Fruit fly (Drosophila melanogaster) whole organism, embryonic: Measurements from ENCODE around the gene Gmppb.

ENCODE experiments used
- CG10209 ChIP-seq: fragments of 200-800 bp; sonication (Bioruptor generic); optimal IDR thresholded peaks from 3 replicates; lab custom pipeline; 2017; ENCODE audit warnings: missing biosample characterization, mild to moderate bottlenecking, missing genetic modification characterization, missing genetic modification reagents
- CG10366 ChIP-seq: fragments of 200-800 bp; sonication (Bioruptor generic); IDR thresholded peaks from 2 replicates; pipeline ENCODE4 v1.3.6; 2022; ENCODE audit warnings: missing biosample characterization, missing genetic modification characterization
- CG10462 ChIP-seq: fragments of 200-800 bp; sonication (Bioruptor generic); optimal IDR thresholded peaks from 2 replicates; lab custom pipeline; 2016; ENCODE audit warnings: missing biosample characterization, missing genetic modification characterization
- CG10959 ChIP-seq: fragments of 200-800 bp; sonication (Bioruptor generic); IDR thresholded peaks from 2 replicates; pipeline ENCODE4 v1.3.6; 2022; ENCODE audit warnings: missing biosample characterization, missing genetic modification characterization
- CG12744 ChIP-seq: fragments of 200-800 bp; sonication (Bioruptor generic); optimal IDR thresholded peaks from 2 replicates; lab custom pipeline; 2016; ENCODE audit warnings: missing biosample characterization, missing genetic modification characterization
- CG13123 ChIP-seq: fragments of 200-800 bp; sonication (Bioruptor generic); optimal IDR thresholded peaks from 2 replicates; lab custom pipeline; 2016; ENCODE audit warnings: missing biosample characterization, missing genetic modification characterization
- CG13775 ChIP-seq: fragments of 200-800 bp; sonication (Bioruptor generic); optimal IDR thresholded peaks from 3 replicates; lab custom pipeline; 2017; ENCODE audit warnings: missing biosample characterization, mild to moderate bottlenecking, missing genetic modification characterization
- CG13894 ChIP-seq: fragments of 200-800 bp; sonication (Bioruptor generic); optimal IDR thresholded peaks from 3 replicates; lab custom pipeline; 2018; ENCODE audit warnings: missing biosample characterization, mild to moderate bottlenecking, missing genetic modification characterization, moderate library complexity
- CG14441 ChIP-seq: fragments of 200-800 bp; sonication (Bioruptor generic); IDR thresholded peaks from 2 replicates; pipeline ENCODE4 v1.3.6; 2022; ENCODE audit warnings: missing biosample characterization, missing genetic modification characterization
- CG15479 ChIP-seq: fragments of 200-800 bp; sonication (Bioruptor generic); optimal IDR thresholded peaks from 3 replicates; lab custom pipeline; 2019; ENCODE audit warnings: missing biosample characterization, mild to moderate bottlenecking, missing genetic modification characterization, moderate library complexity
- CG1603 ChIP-seq: fragments of 200-800 bp; sonication (Bioruptor generic); optimal IDR thresholded peaks from 2 replicates; lab custom pipeline; 2019; ENCODE audit warnings: missing biosample characterization, mild to moderate bottlenecking, missing genetic modification characterization, moderate library complexity
- CG17328 ChIP-seq: fragments of 200-800 bp; sonication (Bioruptor generic); IDR thresholded peaks from 2 replicates; pipeline ENCODE4 v1.3.6; 2022; ENCODE audit warnings: missing biosample characterization, missing genetic modification characterization
- CG17802 ChIP-seq: fragments of 200-800 bp; sonication (Bioruptor generic); optimal IDR thresholded peaks from 2 replicates; lab custom pipeline; 2018; ENCODE audit warnings: missing biosample characterization, mild to moderate bottlenecking, missing genetic modification characterization, moderate library complexity
- CG18011 ChIP-seq: fragments of 200-800 bp; sonication (Bioruptor generic); optimal IDR thresholded peaks from 2 replicates; lab custom pipeline; 2017; ENCODE audit warnings: missing biosample characterization, missing genetic modification characterization, mild to moderate bottlenecking, moderate library complexity, missing genotype
- CG2712 ChIP-seq: fragments of 200-800 bp; optimal IDR thresholded peaks from 3 replicates; lab custom pipeline; 2019; ENCODE audit warnings: missing biosample characterization, mild to moderate bottlenecking, missing genetic modification characterization, moderate library complexity
- CG31224 ChIP-seq: fragments of 200-800 bp; sonication (Bioruptor generic); IDR thresholded peaks from 2 replicates; pipeline ENCODE4 v1.3.6; 2022; ENCODE audit warnings: missing biosample characterization, missing genetic modification characterization
- CG31365 ChIP-seq: fragments of 200-800 bp; sonication (Bioruptor generic); optimal IDR thresholded peaks from 2 replicates; lab custom pipeline; 2018; ENCODE audit warnings: missing biosample characterization, mild to moderate bottlenecking, missing genetic modification characterization
- CG33213 ChIP-seq: fragments of 200-800 bp; sonication (Bioruptor generic); optimal IDR thresholded peaks from 3 replicates; lab custom pipeline; 2016; ENCODE audit warnings: missing biosample characterization, missing genetic modification characterization
- CG43689 ChIP-seq: fragments of 200-800 bp; sonication (Bioruptor generic); IDR thresholded peaks from 2 replicates; pipeline ENCODE4 v1.3.6; 2022; ENCODE audit warnings: missing biosample characterization, missing genetic modification characterization
- CG6791 ChIP-seq: fragments of 200-800 bp; sonication (Bioruptor generic); IDR thresholded peaks from 3 replicates; pipeline ENCODE4 v1.3.6; 2022; ENCODE audit warnings: missing biosample characterization, missing genetic modification characterization; ENCODE audit not compliant: partially characterized antibody
- CG8944 ChIP-seq: fragments of 200-800 bp; sonication (Bioruptor generic); optimal IDR thresholded peaks from 3 replicates; lab custom pipeline; 2016; ENCODE audit warnings: missing biosample characterization, missing genetic modification characterization
- CG9797 ChIP-seq: fragments of 200-800 bp; sonication (Bioruptor generic); optimal IDR thresholded peaks from 3 replicates; lab custom pipeline; 2018; ENCODE audit warnings: missing biosample characterization, mild to moderate bottlenecking, missing genetic modification characterization
- CG9876 ChIP-seq: fragments of 200-800 bp; sonication (Bioruptor generic); optimal IDR thresholded peaks from 2 replicates; lab custom pipeline; 2016; ENCODE audit warnings: missing biosample characterization, missing genetic modification characterization
- CG9932 ChIP-seq: fragments of 200-800 bp; sonication (Bioruptor generic); IDR thresholded peaks from 2 replicates; pipeline ENCODE4 v1.3.6; 2022; ENCODE audit warnings: missing biosample characterization, missing genetic modification characterization
- Dbx ChIP-seq: fragments of 200-800 bp; sonication (Bioruptor generic); IDR thresholded peaks from 3 replicates; pipeline ENCODE4 v1.3.6; 2022; ENCODE audit warnings: missing biosample characterization, missing genetic modification characterization
- MBD-R2 ChIP-seq: fragments of 200-800 bp; sonication (Bioruptor generic); IDR thresholded peaks from 2 replicates; pipeline ENCODE4 v1.3.6; 2022; ENCODE audit warnings: missing biosample characterization, missing genetic modification characterization
- MTF-1 ChIP-seq: fragments of 200-800 bp; sonication (Bioruptor generic); optimal IDR thresholded peaks from 2 replicates; lab custom pipeline; 2018; ENCODE audit warnings: missing biosample characterization, mild to moderate bottlenecking, missing genetic modification characterization, borderline replicate concordance
- Mes4 ChIP-seq: fragments of 200-800 bp; sonication (Bioruptor generic); optimal IDR thresholded peaks from 2 replicates; lab custom pipeline; 2016; ENCODE audit warnings: missing biosample characterization, missing genetic modification characterization
- NK7.1 ChIP-seq: fragments of 200-800 bp; sonication (Bioruptor generic); optimal IDR thresholded peaks from 3 replicates; lab custom pipeline; 2016; ENCODE audit warnings: missing biosample characterization, missing genetic modification characterization
- Poxn ChIP-seq: fragments of 200-800 bp; sonication (Bioruptor generic); IDR thresholded peaks from 2 replicates; pipeline ENCODE4 v1.3.6; 2022; ENCODE audit warnings: missing biosample characterization, missing genetic modification characterization
- Ravus ChIP-seq: fragments of 200-800 bp; sonication (Bioruptor generic); IDR thresholded peaks from 2 replicates; pipeline ENCODE4 v1.3.6; 2022; ENCODE audit warnings: missing biosample characterization, missing genetic modification characterization
- Taf1 ChIP-seq: fragments of 200-800 bp; sonication (Bioruptor generic); IDR thresholded peaks from 2 replicates; pipeline ENCODE4 v1.3.6; 2022; ENCODE audit warnings: missing biosample characterization, missing genetic modification characterization
- Usf ChIP-seq: fragments of 200-800 bp; sonication (Bioruptor generic); optimal IDR thresholded peaks from 2 replicates; lab custom pipeline; 2017; ENCODE audit warnings: missing genotype, missing biosample characterization, missing genetic modification characterization
- bab2 ChIP-seq: fragments of 200-800 bp; sonication (Bioruptor generic); optimal IDR thresholded peaks from 2 replicates; lab custom pipeline; 2016; ENCODE audit warnings: missing biosample characterization, missing genetic modification characterization
- bigmax ChIP-seq: fragments of 200-800 bp; sonication (Bioruptor generic); optimal IDR thresholded peaks from 2 replicates; lab custom pipeline; 2018; ENCODE audit warnings: missing biosample characterization, mild to moderate bottlenecking, missing genetic modification characterization
- ci ChIP-seq: fragments of 200-800 bp; sonication (Bioruptor generic); IDR thresholded peaks from 3 replicates; pipeline ENCODE4 v1.3.6; 2022; ENCODE audit warnings: missing biosample characterization, missing genetic modification characterization
- danr ChIP-seq: fragments of 200-800 bp; sonication (Bioruptor generic); IDR thresholded peaks from 2 replicates; pipeline ENCODE4 v1.3.6; 2022; ENCODE audit warnings: missing biosample characterization, missing genetic modification characterization
- dm ChIP-seq: fragments of 200-800 bp; sonication (Bioruptor generic); optimal IDR thresholded peaks from 3 replicates; lab custom pipeline; 2016; ENCODE audit warnings: missing biosample characterization, missing genetic modification characterization
- fd3F ChIP-seq: fragments of 200-800 bp; sonication (Bioruptor generic); optimal IDR thresholded peaks from 2 replicates; lab custom pipeline; 2018; ENCODE audit warnings: missing biosample characterization, mild to moderate bottlenecking, missing genetic modification characterization, moderate library complexity
- fd96Cb ChIP-seq: fragments of 200-800 bp; sonication (Bioruptor generic); optimal IDR thresholded peaks from 2 replicates; lab custom pipeline; 2018; ENCODE audit warnings: missing biosample characterization, mild to moderate bottlenecking, missing genetic modification characterization, moderate library complexity
- hb ChIP-seq: fragments of 200-800 bp; sonication (Bioruptor generic); IDR thresholded peaks from 3 replicates; pipeline ENCODE4 v1.3.6; 2022; ENCODE audit warnings: missing biosample characterization, missing genetic modification characterization; ENCODE audit not compliant: partially characterized antibody
- lov ChIP-seq, 2 experiments: fragments of 200-800 bp in 1 of 2; fragments of >200 bp in 1 of 2; sonication (Bioruptor generic) in 1 of 2; IDR thresholded peaks in 1 of 2; optimal IDR thresholded peaks in 1 of 2; 2 replicates in 1 of 2; 3 replicates in 1 of 2; pipeline versions ENCODE4 v1.3.6 to Lab custom; 2017 to 2022; ENCODE audit warnings: missing biosample characterization in 1 of 2, missing genetic modification characterization in 1 of 2
- luna ChIP-seq: fragments of 200-800 bp; sonication (Bioruptor generic); optimal IDR thresholded peaks from 2 replicates; lab custom pipeline; 2016; ENCODE audit warnings: missing biosample characterization, missing genetic modification characterization
- mld ChIP-seq: fragments of 200-800 bp; sonication (Bioruptor generic); IDR thresholded peaks from 3 replicates; pipeline ENCODE4 v1.3.6; 2022; ENCODE audit warnings: missing biosample characterization, missing genetic modification characterization; ENCODE audit not compliant: partially characterized antibody
- pum ChIP-seq: fragments of 200-800 bp; sonication (Bioruptor generic); optimal IDR thresholded peaks from 2 replicates; lab custom pipeline; 2016; ENCODE audit warnings: missing biosample characterization, missing genetic modification characterization
- sima ChIP-seq: fragments of 200-800 bp; sonication (Bioruptor generic); optimal IDR thresholded peaks from 2 replicates; lab custom pipeline; 2016; ENCODE audit warnings: missing biosample characterization, missing genetic modification characterization
- stc ChIP-seq: fragments of 200-800 bp; sonication (Bioruptor generic); IDR thresholded peaks from 2 replicates; pipeline ENCODE4 v1.3.6; 2022; ENCODE audit warnings: missing biosample characterization, missing genetic modification characterization
- tx ChIP-seq: fragments of 200-800 bp; sonication (Bioruptor generic); optimal IDR thresholded peaks from 2 replicates; lab custom pipeline; 2016; ENCODE audit warnings: missing biosample characterization, missing genetic modification characterization
- zen2 ChIP-seq: fragments of 200-800 bp; sonication (Bioruptor generic); IDR thresholded peaks from 3 replicates; pipeline ENCODE4 v1.3.6; 2022; ENCODE audit warnings: missing biosample characterization, missing genetic modification characterization; ENCODE audit not compliant: partially characterized antibody

Gmppb gene

DNA sequence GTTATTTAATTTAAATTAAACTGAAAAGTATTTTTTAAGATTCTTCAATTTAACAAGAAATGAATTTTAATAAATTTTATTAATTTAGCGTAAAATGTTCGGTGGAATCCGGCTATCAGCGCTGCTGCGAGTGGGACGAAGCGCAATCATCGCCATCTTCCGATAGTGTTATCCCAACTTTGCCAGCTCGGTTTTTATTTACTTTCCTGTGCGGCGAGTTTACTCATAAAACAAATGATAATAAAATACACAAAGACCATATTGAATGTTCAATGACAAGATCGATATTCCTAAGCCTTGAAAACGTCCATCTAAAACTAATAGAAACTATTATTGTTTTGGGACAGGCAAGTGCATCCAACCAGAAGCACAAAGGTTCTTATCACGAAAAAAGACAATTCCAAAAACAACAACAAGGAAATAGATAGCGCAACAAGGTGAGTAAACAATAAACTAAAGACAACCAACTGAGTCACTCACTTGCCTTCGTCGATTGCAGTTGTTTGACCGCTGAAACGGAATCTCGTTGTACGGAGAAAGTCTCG, 2.0 kb downstream of the Gmppb start (continued):
- TF ChIP-seq danr (no peak), fd3F (GFP tag; lab: Kevin White, UChicago) (peak; percentile 44), CG10959 (GFP tag; lab: Robert Waterston, UW) (peak; percentile 58; the same call in 1 of the 2 replicates), CG8944 (GFP tag; lab: Kevin White, UChicago) (peak; percentile 10), tx (GFP tag; lab: Kevin White, UChicago) (no peak), CG13775 (peak; percentile 23), CG6791 (GFP tag; lab: Robert Waterston, UW) (peak; percentile 78), bab2 (GFP tag; lab: Kevin White, UChicago) (peak; percentile 62), hb (no peak), CG13123 (peak; percentile 61), Dbx (peak; percentile 70; the same call in 2 of the 3 replicates), zen2 (no peak), CG31224 (GFP tag; lab: Robert Waterston, UW) (peak; percentile 37; the same call in 1 of the 2 replicates), MTF-1 (GFP tag; lab: Kevin White, UChicago) (peak; percentile 83), luna (GFP tag; lab: Kevin White, UChicago) (no peak), CG31365 (tag; lab: Kevin White, UChicago) (peak; percentile 50), CG9876 (GFP tag; lab: Kevin White, UChicago) (no peak), sima (GFP tag; lab: Kevin White, UChicago) (no peak), CG13894 (tag; lab: Kevin White, UChicago) (no peak), CG17802 (tag; lab: Kevin White, UChicago) (peak; percentile 91), Ravus (GFP tag; lab: Robert Waterston, UW) (no peak), mld (peak; percentile 7; the same call in 1 of the 3 replicates), lov (optimal IDR thresholded peaks at IDR 0.05; lab: Kevin White, UChicago) (no peak), lov (GFP tag; IDR thresholded peaks at IDR 0.05; lab: Robert Waterston, UW) (peak; percentile 69; the same call in 1 of the 3 replicates), CG10462 (no peak), fd96Cb (peak; percentile 33), Poxn (no peak), ci (GFP tag; lab: Robert Waterston, UW) (peak; percentile 80), MBD-R2 (GFP tag; lab: Robert Waterston, UW) (peak; percentile 50; the same call in 1 of the 2 replicates), CG9932 (GFP tag; lab: Robert Waterston, UW) (no peak; the same call in none of the 2 replicates), CG10366 (no peak; the same call in 1 of the 2 replicates), NK7.1 (GFP tag; lab: Kevin White, UChicago) (peak; percentile 5), Mes4 (GFP tag; lab: Kevin White, UChicago) (peak; percentile 42), CG10209 (GFP tag; lab: Kevin White, UChicago) (peak; percentile 73), stc (GFP tag; lab: Robert Waterston, UW) (peak; percentile 48; the same call in 1 of the 2 replicates), Taf1 (no peak), Usf (GFP tag; lab: Kevin White, UChicago) (peak; percentile 8), CG1603 (tag; lab: Kevin White, UChicago) (peak; percentile 79), bigmax (no peak), CG12744 (GFP tag; lab: Kevin White, UChicago) (peak; percentile 53), CG9797 (GFP tag; lab: Kevin White, UChicago) (peak; percentile 35), CG43689 (GFP tag; lab: Robert Waterston, UW) (peak; percentile 36; the same call in 1 of the 2 replicates), CG15479 (GFP tag; lab: Kevin White, UChicago) (peak; percentile 82), CG2712 (tag; lab: Kevin White, UChicago) (peak; percentile 71), CG33213 (GFP tag; lab: Kevin White, UChicago) (peak; percentile 43), CG14441 (GFP tag; lab: Robert Waterston, UW) (peak; percentile 37; the same call in 1 of the 2 replicates), CG17328 (no peak), CG18011 (GFP tag; lab: Kevin White, UChicago) (no peak), pum (GFP tag; lab: Kevin White, UChicago) (no peak), dm (peak; percentile 5)
